Worm (Caenorhabditis elegans) whole organism, L4 larva: Measurements from ENCODE around the gene fbxa-171.
A peak's percentile ranks its signal among the peaks of the same experiment; 100 is the strongest.

Experiments used
- ceh-20 ChIP-seq: fragments of 200-800 bp; sonication (Bioruptor generic); IDR thresholded peaks from 2 replicates; pipeline ENCODE4 v1.3.6; 2022; ENCODE audit warnings: missing genetic modification reagents, missing genetic modification characterization, missing compliant biosample characterization
- ceh-32 ChIP-seq: sonication (generic microtip); optimal IDR thresholded peaks from 2 replicates; lab custom pipeline; 2016; ENCODE audit warnings: mild to moderate bottlenecking, missing genetic modification characterization, missing compliant biosample characterization; ENCODE audit not compliant: poor library complexity
- hif-1 ChIP-seq, 2 experiments: sonication (generic microtip); optimal IDR thresholded peaks; 2 replicates each; lab custom pipeline; 2016 to 2017; ENCODE audit warnings: missing compliant biosample characterization in 2 of 2, missing genetic modification characterization in 2 of 2, missing genetic modification reagents in 2 of 2, missing genotype in 2 of 2, mild to moderate bottlenecking in 1 of 2
- lim-7 ChIP-seq: fragments of 200-800 bp; sonication (Bioruptor generic); IDR thresholded peaks from 2 replicates; pipeline ENCODE4 v1.3.6; 2022; ENCODE audit warnings: missing genetic modification characterization, missing compliant biosample characterization
- lin-39 ChIP-seq: fragments of 150-350 bp; optimal IDR thresholded peaks from 2 replicates; lab custom pipeline; 2014; ENCODE audit warnings: missing biosample characterization, missing genetic modification reagents, missing genetic modification characterization
- lir-3 ChIP-seq: sonication (generic microtip); optimal IDR thresholded peaks from 2 replicates; lab custom pipeline; 2016; ENCODE audit warnings: mild to moderate bottlenecking, missing genetic modification characterization, missing compliant biosample characterization
- nhr-111 ChIP-seq: fragments of 200-800 bp; sonication (Bioruptor generic); optimal IDR thresholded peaks from 2 replicates; lab custom pipeline; 2018; ENCODE audit warnings: mild to moderate bottlenecking, missing genetic modification characterization, missing compliant biosample characterization
- vab-7 ChIP-seq: fragments of 200-800 bp; sonication (Bioruptor generic); IDR thresholded peaks from 2 replicates; pipeline ENCODE4 v1.3.6; 2022; ENCODE audit warnings: missing genetic modification reagents, missing genetic modification characterization, missing compliant biosample characterization
- zip-2 ChIP-seq: fragments of 150-350 bp; optimal IDR thresholded peaks from 2 replicates; lab custom pipeline; 2014; ENCODE audit warnings: missing biosample characterization, missing genetic modification characterization

The fbxa-171 gene

DNA sequence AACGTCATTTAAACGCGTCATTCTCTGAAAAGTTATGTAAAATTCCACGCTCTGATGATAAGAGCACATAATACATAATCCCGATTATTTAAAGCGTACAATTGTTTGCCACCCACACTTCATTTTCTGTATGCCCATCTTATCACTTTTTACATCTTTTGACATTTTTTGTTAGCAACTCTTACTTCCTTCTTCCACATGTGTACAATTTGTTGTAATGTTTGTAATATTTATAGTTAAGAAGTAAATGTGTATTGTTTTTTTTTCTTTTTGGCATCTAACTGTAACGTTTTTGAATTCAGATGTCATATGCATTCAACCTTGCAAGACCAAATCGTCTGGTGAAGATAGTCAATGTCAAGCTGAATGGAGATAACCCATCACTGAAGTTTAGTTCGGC lies 45.1 kb downstream of the fbxa-171 start, which contains the start of gene fbxa-136:
fbxa-136 (plus strand) TSS at position 301 of the 400 bp plus-strand sequence.
- TF ChIP-seq nhr-111 (GFP tag; lab: Kevin White, UChicago) (no peak), hif-1 (tag; optimal IDR thresholded peaks at IDR 0.05; lab: Kevin White, UChicago) (no peak), lim-7 (GFP tag; lab: Robert Waterston, UW) (no peak)

DNA sequence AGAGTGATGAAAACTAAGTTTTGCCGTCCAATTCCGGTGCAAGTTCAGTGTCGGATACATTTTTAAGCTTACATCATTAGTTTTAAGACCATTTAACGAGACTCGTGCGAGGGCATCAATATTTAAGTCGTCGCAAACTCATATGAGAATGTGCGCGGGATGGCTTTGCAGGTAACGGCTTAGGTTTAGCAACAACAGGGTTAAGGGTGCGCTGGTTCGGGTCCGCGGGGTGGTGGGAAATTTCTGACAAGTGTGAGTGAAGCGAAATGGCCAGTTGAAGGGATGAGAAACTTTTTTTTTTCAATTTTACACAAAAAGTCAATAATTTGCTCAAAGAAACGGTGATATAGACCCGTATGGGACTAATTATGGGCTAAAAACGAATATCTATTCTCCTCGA lies 52.0 kb downstream of the fbxa-171 start:
- no peak for TF ChIP-seq zip-2 (tag; lab: Kevin White, UChicago)
- TF ChIP-seq vab-7 (GFP tag; lab: Robert Waterston, UW), result 0 out of 2 replicates have a peak, but pooled peaks have one; percentile 26
- peak; percentile 28; the same call in 1 of the 2 replicates for TF ChIP-seq lim-7 (GFP tag; lab: Robert Waterston, UW)
- no peak for TF ChIP-seq lir-3 (tag; lab: Kevin White, UChicago)
- no peak for TF ChIP-seq ceh-20
- no peak for TF ChIP-seq lin-39
- TF ChIP-seq ceh-32 (tag; lab: Kevin White, UChicago), result no peak
